Worm (Caenorhabditis elegans): ENCODE data around the gene M163.8.
A peak's percentile ranks its signal among the peaks of the same experiment; 100 is the strongest.

DNA sequence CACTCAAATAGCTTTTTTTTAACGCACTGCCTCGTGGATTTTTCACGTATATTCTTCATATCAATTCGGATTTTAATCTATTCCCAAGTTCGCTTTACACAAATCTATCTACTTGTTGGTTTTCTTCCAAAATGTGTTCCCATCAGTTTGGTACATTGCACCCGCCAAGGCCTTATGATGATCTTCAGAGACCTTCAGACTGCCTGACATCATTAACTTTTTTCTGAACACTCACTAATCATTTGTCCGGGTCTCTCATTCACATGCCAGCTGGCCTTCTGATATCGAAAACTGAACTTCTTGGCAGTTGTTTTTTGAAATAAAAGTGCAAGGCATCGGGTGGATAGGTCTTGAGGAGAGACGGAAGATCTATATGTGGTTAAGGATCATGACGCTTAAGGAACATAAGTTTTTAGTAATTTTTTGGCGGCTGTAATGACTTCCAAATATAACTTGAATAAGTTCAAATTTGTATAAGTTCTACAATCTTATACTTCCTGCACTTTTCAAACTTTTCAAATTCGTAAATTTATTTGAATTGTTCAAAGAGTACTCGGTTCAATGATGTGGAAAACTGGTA lies 15.0 kb downstream of the M163.8 start:
- TF ChIP-seq lin-13 (GFP tag; optimal IDR thresholded peaks at IDR 0.05) (no peak), nhr-11 (tag; optimal IDR thresholded peaks at IDR 0.05) (no peak), aly-2 (tag; optimal IDR thresholded peaks at IDR 0.05) (no peak), nhr-6 (tag; optimal IDR thresholded peaks at IDR 0.05) (no peak), nhr-25 (tag; optimal IDR thresholded peaks at IDR 0.05; ENCODE audit: borderline replicate concordance, insufficient read depth) (peak; percentile 8), attf-4 (tag; optimal IDR thresholded peaks at IDR 0.05) (no peak), pha-4 (GFP tag; IDR thresholded peaks at IDR 0.05) (no peak), pha-4 (tag; optimal IDR thresholded peaks at IDR 0.05) (no peak), unc-62 (GFP tag; optimal IDR thresholded peaks at IDR 0.05 in 1 of 2) (peak in 1 of 2 experiments; percentile 97), unc-62 (tag; optimal IDR thresholded peaks at IDR 0.05) (no peak), dpl-1 (GFP tag; optimal IDR thresholded peaks at IDR 0.05) (no peak), skn-1 (tag; optimal IDR thresholded peaks at IDR 0.05) (no peak), ZK546.5 (tag; optimal IDR thresholded peaks at IDR 0.05) (no peak), fkh-10 (GFP tag; optimal IDR thresholded peaks at IDR 0.05) (no peak), ama-1 (optimal IDR thresholded peaks at IDR 0.05) (no peak), snpc-4 (tag; optimal IDR thresholded peaks at IDR 0.05) (no peak)

Measured in whole organism, L4 larva.